Worm (Caenorhabditis elegans) whole organism, mixed stage, embryonic: Measurements from ENCODE around the gene F27E5.5.

Source experiments
- ceh-83 ChIP-seq: fragments of 200-800 bp; sonication (Bioruptor generic); optimal IDR thresholded peaks from 2 replicates; lab custom pipeline; 2018; ENCODE audit warnings: mild to moderate bottlenecking, missing genetic modification characterization, missing compliant biosample characterization
- elt-3 ChIP-seq: fragments of 150-350 bp; optimal IDR thresholded peaks from 2 replicates; lab custom pipeline; 2014; ENCODE audit warnings: missing biosample characterization, missing genetic modification characterization
- lin-32 ChIP-seq: fragments of 200-800 bp; sonication (Bioruptor generic); optimal IDR thresholded peaks from 2 replicates; lab custom pipeline; 2018; ENCODE audit warnings: mild to moderate bottlenecking, missing genetic modification characterization, missing compliant biosample characterization
- lsy-2 ChIP-seq: fragments of 150-350 bp; optimal IDR thresholded peaks from 2 replicates; lab custom pipeline; 2014; ENCODE audit warnings: missing biosample characterization, missing genetic modification characterization
- mab-5 ChIP-seq: fragments of 150-350 bp; optimal IDR thresholded peaks from 2 replicates; lab custom pipeline; 2014; ENCODE audit warnings: missing biosample characterization, missing genetic modification characterization
- snpc-4 ChIP-seq: fragments of 150-350 bp; optimal IDR thresholded peaks from 2 replicates; lab custom pipeline; 2014; ENCODE audit warnings: missing biosample characterization, missing genetic modification characterization
- unc-39 ChIP-seq: fragments of 150-350 bp; optimal IDR thresholded peaks from 2 replicates; lab custom pipeline; 2014; ENCODE audit warnings: missing biosample characterization, missing genetic modification characterization
- ztf-11 ChIP-seq: fragments of 150-350 bp; optimal IDR thresholded peaks from 2 replicates; lab custom pipeline; 2014; ENCODE audit warnings: missing biosample characterization, missing genetic modification characterization

- TF ChIP-seq elt-3 (no peak), snpc-4 (tag; lab: Kevin White, UChicago) (no peak), unc-39 (no peak), lin-32 (no peak), ztf-11 (tag; lab: Kevin White, UChicago) (no peak), ceh-83 (GFP tag; lab: Kevin White, UChicago) (no peak), lsy-2 (peak; percentile 91), mab-5 (tag; lab: Kevin White, UChicago) (no peak)
Measured at ce11 chrII:10174338-10174737, 42.7 kb upstream of the F27E5.5 start, which contains the start of gene F33H1.4.
